Fruit fly (Drosophila melanogaster) whole organism, adult: Measurements from ENCODE around the gene Ipp.

Experiments
- CG11617 ChIP-seq: fragments of 200-800 bp; sonication (Bioruptor generic); optimal IDR thresholded peaks from 2 replicates; lab custom pipeline; 2017; ENCODE audit warnings: mild to moderate bottlenecking, missing biosample characterization, missing genetic modification reagents, missing genetic modification characterization
- CG12768 ChIP-seq: fragments of 200-800 bp; sonication (Bioruptor generic); optimal IDR thresholded peaks from 2 replicates; lab custom pipeline; 2017; ENCODE audit warnings: missing biosample characterization, missing genetic modification characterization, mild to moderate bottlenecking, moderate library complexity, missing genetic modification reagents
- CG14711 ChIP-seq: fragments of 200-800 bp; sonication (Bioruptor generic); optimal IDR thresholded peaks from 2 replicates; lab custom pipeline; 2018; ENCODE audit warnings: missing biosample characterization, mild to moderate bottlenecking, missing genetic modification characterization, moderate library complexity
- CG1620 ChIP-seq: fragments of 200-800 bp; sonication (Bioruptor generic); optimal IDR thresholded peaks from 2 replicates; lab custom pipeline; 2016; ENCODE audit warnings: missing biosample characterization, missing genetic modification characterization
- CG33017 ChIP-seq: fragments of 200-800 bp; sonication (Bioruptor generic); optimal IDR thresholded peaks from 2 replicates; lab custom pipeline; 2018; ENCODE audit warnings: missing biosample characterization, mild to moderate bottlenecking, missing genetic modification characterization, moderate library complexity
- CG5204 ChIP-seq: fragments of 200-800 bp; sonication (Bioruptor generic); optimal IDR thresholded peaks from 2 replicates; lab custom pipeline; 2016; ENCODE audit warnings: missing biosample characterization, missing genetic modification characterization
- CG7045 ChIP-seq: fragments of 200-800 bp; sonication (Bioruptor generic); optimal IDR thresholded peaks from 2 replicates; lab custom pipeline; 2017; ENCODE audit warnings: missing biosample characterization, mild to moderate bottlenecking, missing genetic modification characterization
- CG7101 ChIP-seq: fragments of 200-800 bp; sonication (Bioruptor generic); optimal IDR thresholded peaks from 2 replicates; lab custom pipeline; 2018; ENCODE audit warnings: missing biosample characterization, mild to moderate bottlenecking, missing genetic modification characterization, moderate library complexity
- Clk ChIP-seq: fragments of 200-800 bp; sonication (Bioruptor generic); optimal IDR thresholded peaks from 2 replicates; lab custom pipeline; 2017; ENCODE audit warnings: missing biosample characterization, missing genetic modification characterization
- Crg-1 ChIP-seq: fragments of 200-800 bp; sonication (Bioruptor generic); optimal IDR thresholded peaks from 2 replicates; lab custom pipeline; 2016; ENCODE audit warnings: missing biosample characterization, missing genetic modification characterization
- Hr96 ChIP-seq: fragments of 200-800 bp; sonication (Bioruptor generic); optimal IDR thresholded peaks from 2 replicates; lab custom pipeline; 2016; ENCODE audit warnings: missing biosample characterization, missing genetic modification characterization
- Mnt ChIP-seq: fragments of 200-800 bp; sonication (Bioruptor generic); optimal IDR thresholded peaks from 2 replicates; lab custom pipeline; 2016; ENCODE audit warnings: missing biosample characterization, mild to moderate bottlenecking, missing genetic modification characterization
- bab1 ChIP-seq: fragments of 200-800 bp; sonication (Bioruptor generic); optimal IDR thresholded peaks from 3 replicates; lab custom pipeline; 2019; ENCODE audit warnings: missing biosample characterization, mild to moderate bottlenecking, missing genetic modification characterization, moderate library complexity
- cic ChIP-seq: fragments of 200-800 bp; sonication (Bioruptor generic); optimal IDR thresholded peaks from 2 replicates; lab custom pipeline; 2017; ENCODE audit warnings: missing biosample characterization, mild to moderate bottlenecking, missing genetic modification characterization, moderate library complexity
- cnc ChIP-seq, 2 experiments: fragments of >200 bp; optimal IDR thresholded peaks; 2 replicates each; lab custom pipeline; 2017
- kay ChIP-seq: fragments of 200-800 bp; sonication (Bioruptor generic); peaks from one replicate; lab custom pipeline; 2016; ENCODE audit warnings: missing biosample characterization, missing genetic modification characterization, borderline replicate concordance
- ovo ChIP-seq: fragments of 200-800 bp; sonication (Bioruptor generic); optimal IDR thresholded peaks from 2 replicates; lab custom pipeline; 2016; ENCODE audit warnings: missing biosample characterization, missing genetic modification characterization
- pad ChIP-seq: fragments of 200-800 bp; sonication (Bioruptor generic); optimal IDR thresholded peaks from 3 replicates; lab custom pipeline; 2017; ENCODE audit warnings: missing biosample characterization, missing genetic modification characterization, mild to moderate bottlenecking, moderate library complexity, missing genetic modification reagents
- tj ChIP-seq: fragments of 200-800 bp; sonication (Bioruptor generic); optimal IDR thresholded peaks from 3 replicates; lab custom pipeline; 2017; ENCODE audit warnings: missing biosample characterization, mild to moderate bottlenecking, missing genetic modification characterization, moderate library complexity
- toe ChIP-seq: fragments of 200-800 bp; sonication (Bioruptor generic); optimal IDR thresholded peaks from 2 replicates; lab custom pipeline; 2016; ENCODE audit warnings: missing biosample characterization, missing genetic modification characterization

Gene Ipp

dm6 chr3R:13948237-13948636 lies 10.4 kb upstream of the Ipp start, which contains the start of gene CG31517:
CG31517 (plus strand) TSS chr3R:13948420.
- peak; percentile 43 for TF ChIP-seq kay (GFP tag; lab: Kevin White, UChicago)
- no peak for TF ChIP-seq CG14711 (tag; lab: Kevin White, UChicago)

- TF ChIP-seq CG7101 (tag; lab: Kevin White, UChicago) (no peak), CG5204 (no peak), CG7045 (no peak), Crg-1 (GFP tag; lab: Kevin White, UChicago) (no peak), Clk (GFP tag; lab: Kevin White, UChicago) (no peak), cnc (optimal IDR thresholded peaks at IDR 0.05; lab: Kevin White, UChicago) (no peak), CG14711 (tag; lab: Kevin White, UChicago) (no peak), cic (GFP tag; lab: Kevin White, UChicago) (no peak), pad (GFP tag; lab: Kevin White, UChicago) (no peak), bab1 (no peak), CG33017 (tag; lab: Kevin White, UChicago) (no peak), Mnt (GFP tag; lab: Kevin White, UChicago) (no peak)
These were observed 9.0 kb upstream of the Ipp start for dm6 chr3R:13949571-13949970.

- TF ChIP-seq CG11617 (GFP tag; lab: Kevin White, UChicago) (no peak), ovo (no peak), Mnt (GFP tag; lab: Kevin White, UChicago) (no peak), toe (no peak), Crg-1 (GFP tag; lab: Kevin White, UChicago) (no peak), CG7101 (tag; lab: Kevin White, UChicago) (no peak), CG33017 (tag; lab: Kevin White, UChicago) (no peak), CG12768 (GFP tag; lab: Kevin White, UChicago) (no peak), CG14711 (tag; lab: Kevin White, UChicago) (no peak), bab1 (no peak), CG7045 (no peak), Clk (GFP tag; lab: Kevin White, UChicago) (no peak), CG5204 (no peak), CG1620 (GFP tag; lab: Kevin White, UChicago) (no peak), kay (GFP tag; lab: Kevin White, UChicago) (no peak), tj (GFP tag; lab: Kevin White, UChicago) (no peak), cnc (optimal IDR thresholded peaks at IDR 0.05; lab: Kevin White, UChicago) (no peak), Hr96 (GFP tag; lab: Kevin White, UChicago) (no peak)
These were observed 7.6 kb upstream of the Ipp start, which contains the start of gene CG9926 for dm6 chr3R:13951038-13951437. CG9926 (minus strand) TSS chr3R:13951138.

- TF ChIP-seq CG7101 (tag; lab: Kevin White, UChicago), result no peak
- TF ChIP-seq Mnt (GFP tag; lab: Kevin White, UChicago), result no peak
- TF ChIP-seq tj (GFP tag; lab: Kevin White, UChicago), result no peak
- TF ChIP-seq Clk (GFP tag; lab: Kevin White, UChicago), result no peak
- TF ChIP-seq Crg-1 (GFP tag; lab: Kevin White, UChicago), result no peak
- TF ChIP-seq toe, result no peak
- TF ChIP-seq pad (GFP tag; lab: Kevin White, UChicago), result no peak
- no peak for TF ChIP-seq CG11617 (GFP tag; lab: Kevin White, UChicago)
- no peak for TF ChIP-seq Hr96 (GFP tag; lab: Kevin White, UChicago)
- no peak for TF ChIP-seq CG1620 (GFP tag; lab: Kevin White, UChicago)
- TF ChIP-seq CG14711 (tag; lab: Kevin White, UChicago), result no peak
- TF ChIP-seq CG33017 (tag; lab: Kevin White, UChicago), result no peak
- no peak for TF ChIP-seq bab1
- no peak for TF ChIP-seq kay (GFP tag; lab: Kevin White, UChicago)
- no peak for TF ChIP-seq cnc (optimal IDR thresholded peaks at IDR 0.05; lab: Kevin White, UChicago)
- no peak for TF ChIP-seq cic (GFP tag; lab: Kevin White, UChicago)
- TF ChIP-seq CG12768 (GFP tag; lab: Kevin White, UChicago), result no peak
- TF ChIP-seq CG7045, result no peak
These were observed 6.3 kb upstream of the Ipp start for dm6 chr3R:13952303-13952702.

dm6 chr3R:13955227-13955626 lies 3.4 kb upstream of the Ipp start:
- TF ChIP-seq bab1, result no peak
- TF ChIP-seq CG11617 (GFP tag; lab: Kevin White, UChicago), result no peak
- no peak for TF ChIP-seq ovo
- TF ChIP-seq CG7045, result no peak
- TF ChIP-seq toe, result no peak
- no peak for TF ChIP-seq CG1620 (GFP tag; lab: Kevin White, UChicago)
- TF ChIP-seq Clk (GFP tag; lab: Kevin White, UChicago), result no peak
- no peak for TF ChIP-seq Mnt (GFP tag; lab: Kevin White, UChicago)
- TF ChIP-seq CG7101 (tag; lab: Kevin White, UChicago), result no peak
- no peak for TF ChIP-seq CG12768 (GFP tag; lab: Kevin White, UChicago)
- TF ChIP-seq CG14711 (tag; lab: Kevin White, UChicago), result no peak
- no peak for TF ChIP-seq kay (GFP tag; lab: Kevin White, UChicago)
- TF ChIP-seq cic (GFP tag; lab: Kevin White, UChicago), result no peak
- TF ChIP-seq CG5204, result no peak
- TF ChIP-seq pad (GFP tag; lab: Kevin White, UChicago), result no peak
- no peak for TF ChIP-seq cnc (optimal IDR thresholded peaks at IDR 0.05; lab: Kevin White, UChicago)
- TF ChIP-seq tj (GFP tag; lab: Kevin White, UChicago), result no peak
- TF ChIP-seq Crg-1 (GFP tag; lab: Kevin White, UChicago), result no peak
- no peak for TF ChIP-seq CG33017 (tag; lab: Kevin White, UChicago)

dm6 chr3R:13956809-13957351 lies 1.7 kb upstream of the Ipp start:
- TF ChIP-seq CG7101 (tag; lab: Kevin White, UChicago) (no peak), pad (GFP tag; lab: Kevin White, UChicago) (no peak), CG14711 (tag; lab: Kevin White, UChicago) (no peak), cic (GFP tag; lab: Kevin White, UChicago) (no peak), CG7045 (no peak), CG12768 (GFP tag; lab: Kevin White, UChicago) (no peak), Hr96 (GFP tag; lab: Kevin White, UChicago) (no peak), Mnt (GFP tag; lab: Kevin White, UChicago) (no peak), CG11617 (GFP tag; lab: Kevin White, UChicago) (no peak), Crg-1 (GFP tag; lab: Kevin White, UChicago) (no peak), CG33017 (tag; lab: Kevin White, UChicago) (no peak), toe (no peak), CG5204 (no peak), ovo (no peak), Clk (GFP tag; lab: Kevin White, UChicago) (no peak)
